Worm (Caenorhabditis elegans) whole organism, late embryonic: Measurements from ENCODE around the gene T23F4.2.

ENCODE experiments used
- ceh-30 ChIP-seq: fragments of 150-350 bp; optimal IDR thresholded peaks from 2 replicates; lab custom pipeline; 2014; ENCODE audit warnings: missing biosample characterization, missing genetic modification characterization
- dve-1 ChIP-seq: sonication (generic microtip); optimal IDR thresholded peaks from 2 replicates; lab custom pipeline; 2017; ENCODE audit warnings: antibody characterized with exemption, mild to moderate bottlenecking, missing genetic modification characterization, missing compliant biosample characterization
- pros-1 ChIP-seq: fragments of 150-350 bp; optimal IDR thresholded peaks from 2 replicates; lab custom pipeline; 2014; ENCODE audit warnings: missing biosample characterization, missing genetic modification reagents, missing genetic modification characterization
- rnt-1 ChIP-seq: sonication (generic microtip); optimal IDR thresholded peaks from 2 replicates; lab custom pipeline; 2016; ENCODE audit warnings: missing genetic modification characterization, missing compliant biosample characterization
- ttx-3 ChIP-seq: sonication (generic microtip); optimal IDR thresholded peaks from 2 replicates; lab custom pipeline; 2016; ENCODE audit warnings: missing genetic modification reagents, missing genetic modification characterization, missing compliant biosample characterization

- no peak for TF ChIP-seq dve-1 (tag; lab: Kevin White, UChicago)
- TF ChIP-seq rnt-1 = no peak
- TF ChIP-seq pros-1 (tag; lab: Kevin White, UChicago) = no peak
- no peak for TF ChIP-seq ceh-30 (tag; lab: Kevin White, UChicago)
- TF ChIP-seq ttx-3 (tag; lab: Kevin White, UChicago) = no peak
Observed at ce11 chrII:1138618-1139017, 24.8 kb upstream of the T23F4.2 start.
